Fruit fly (Drosophila melanogaster) whole organism, pupa: Measurements from ENCODE around the gene Cp38.

Source experiments
- CG14655 ChIP-seq: fragments of 200-800 bp; sonication (Bioruptor generic); optimal IDR thresholded peaks from 3 replicates; lab custom pipeline; 2017; ENCODE audit warnings: mild to moderate bottlenecking, missing biosample characterization, missing genetic modification reagents, missing genetic modification characterization
- CG4496 ChIP-seq: fragments of 200-800 bp; sonication (Bioruptor generic); IDR thresholded peaks from 3 replicates; pipeline ENCODE4 v1.3.6; 2022; ENCODE audit warnings: missing biosample characterization, missing genetic modification characterization

dm6 chrX:8483671-8484070 lies 2.0 kb downstream of the Cp38 start, which contains the start of gene CG33223:
- TF ChIP-seq CG4496 (GFP tag; lab: Robert Waterston, UW) (no peak), CG14655 (GFP tag; lab: Kevin White, UChicago) (no peak)
